Worm (Caenorhabditis elegans) whole organism, midembryonic: ENCODE data around the gene C36C5.12.

Experiments used
- T22C8.4 ChIP-seq: fragments of 200-800 bp; sonication (Bioruptor generic); IDR thresholded peaks from 2 replicates; pipeline ENCODE4 v1.3.6; 2022; ENCODE audit warnings: missing genetic modification characterization, missing compliant biosample characterization
- cog-1 ChIP-seq: sonication (generic microtip); optimal IDR thresholded peaks from 2 replicates; lab custom pipeline; 2016; ENCODE audit warnings: missing genetic modification characterization, missing compliant biosample characterization
- flt-1 ChIP-seq: fragments of 200-800 bp; sonication (Bioruptor generic); IDR thresholded peaks from 2 replicates; pipeline ENCODE4 v1.3.6; 2022; ENCODE audit warnings: missing genetic modification characterization, missing compliant biosample characterization
- med-1 ChIP-seq: sonication (generic microtip); optimal IDR thresholded peaks from 2 replicates; lab custom pipeline; 2017; ENCODE audit warnings: missing genetic modification characterization, mild to moderate bottlenecking, missing compliant biosample characterization, antibody characterized with exemption, missing genetic modification reagents; ENCODE audit not compliant: insufficient read depth

DNA sequence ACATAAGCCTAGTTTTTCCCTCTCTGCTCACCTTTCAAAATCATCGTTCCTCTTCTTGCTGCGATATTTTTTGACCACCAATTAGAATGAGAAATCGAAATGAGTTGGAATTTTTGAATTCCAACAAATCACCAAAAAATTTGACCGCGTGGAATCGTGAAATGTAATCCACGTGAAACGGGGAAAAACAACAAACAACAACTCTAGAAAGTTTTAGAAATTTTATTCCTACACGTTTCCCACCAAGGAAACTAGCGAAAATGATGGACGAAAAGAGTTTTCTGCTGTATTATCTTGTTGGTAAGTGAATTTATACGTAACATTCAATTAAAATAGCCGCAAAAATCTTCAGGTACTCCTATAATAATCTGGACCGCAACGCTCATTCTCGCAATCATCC lies 20.7 kb downstream of the C36C5.12 start, which contains the start of the genes irld-3 and F02C9.1:
- TF ChIP-seq flt-1 (GFP tag; lab: Robert Waterston, UW) (no peak), T22C8.4 (no peak), cog-1 (tag; lab: Kevin White, UChicago) (no peak), med-1 (no peak)
